Fruit fly (Drosophila melanogaster): Measurements from ENCODE around the gene CG15282.

- TF ChIP-seq CG32121 (GFP tag; IDR thresholded peaks at IDR 0.05), result no peak
- TF ChIP-seq CG4496 (GFP tag; IDR thresholded peaks at IDR 0.05), result no peak
- no peak for TF ChIP-seq CG9948 (tag; optimal IDR thresholded peaks at IDR 0.05)
- no peak for TF ChIP-seq CG15710 (tag; optimal IDR thresholded peaks at IDR 0.05)
- TF ChIP-seq CG8159 (tag; optimal IDR thresholded peaks at IDR 0.05), result no peak
- TF ChIP-seq CG12605 (GFP tag; IDR thresholded peaks at IDR 0.05), result 0 out of 2 replicates have a peak, but pooled peaks have one; percentile 11
- no peak for TF ChIP-seq CG34367 (tag; optimal IDR thresholded peaks at IDR 0.05)
Observed at dm6 chr2L:14663147-14663546, 49.1 kb upstream of the CG15282 start.

All from whole organism, pupa.